Fruit fly (Drosophila melanogaster) whole organism, pupa: Measurements from ENCODE around the gene natalisin.

ENCODE experiments used
- CG15710 ChIP-seq: fragments of 200-800 bp; sonication (Bioruptor generic); optimal IDR thresholded peaks from 2 replicates; lab custom pipeline; 2018; ENCODE audit warnings: missing biosample characterization, mild to moderate bottlenecking, missing genetic modification characterization, moderate library complexity
- CG34367 ChIP-seq: fragments of 200-800 bp; sonication (Bioruptor generic); optimal IDR thresholded peaks from 2 replicates; lab custom pipeline; 2018; ENCODE audit warnings: missing biosample characterization, mild to moderate bottlenecking, missing genetic modification characterization
- CG4496 ChIP-seq: fragments of 200-800 bp; sonication (Bioruptor generic); IDR thresholded peaks from 3 replicates; pipeline ENCODE4 v1.3.6; 2022; ENCODE audit warnings: missing biosample characterization, missing genetic modification characterization
- CG9948 ChIP-seq: fragments of 200-800 bp; sonication (Bioruptor generic); optimal IDR thresholded peaks from 2 replicates; lab custom pipeline; 2018; ENCODE audit warnings: missing biosample characterization, mild to moderate bottlenecking, missing genetic modification characterization, moderate library complexity
- Ets98B ChIP-seq: fragments of 200-800 bp; sonication (Bioruptor generic); IDR thresholded peaks from 2 replicates; pipeline ENCODE4 v1.3.6; 2022; ENCODE audit warnings: missing biosample characterization, missing genetic modification characterization
- Snoo ChIP-seq: fragments of 200-800 bp; sonication (Bioruptor generic); optimal IDR thresholded peaks from 3 replicates; lab custom pipeline; 2017; ENCODE audit warnings: missing biosample characterization, mild to moderate bottlenecking, missing genetic modification characterization, inconsistent platforms
- fd96Ca ChIP-seq: fragments of 200-800 bp; sonication (Bioruptor generic); IDR thresholded peaks from 3 replicates; pipeline ENCODE4 v1.3.6; 2022; ENCODE audit warnings: missing biosample characterization, missing genetic modification characterization
- gl ChIP-seq: fragments of 200-800 bp; sonication (Bioruptor generic); optimal IDR thresholded peaks from 2 replicates; lab custom pipeline; 2018; ENCODE audit warnings: missing biosample characterization, mild to moderate bottlenecking, missing genetic modification characterization

- no peak for TF ChIP-seq gl (tag; lab: Kevin White, UChicago)
- no peak for TF ChIP-seq CG9948 (tag; lab: Kevin White, UChicago)
- TF ChIP-seq CG15710 (tag; lab: Kevin White, UChicago): no peak
- no peak for TF ChIP-seq CG34367 (tag; lab: Kevin White, UChicago)
- TF ChIP-seq Snoo (tag; lab: Kevin White, UChicago): no peak
- TF ChIP-seq CG4496 (GFP tag; lab: Robert Waterston, UW): no peak
- no peak for TF ChIP-seq fd96Ca
- TF ChIP-seq Ets98B (GFP tag; lab: Robert Waterston, UW): no peak
These were observed 38.6 kb downstream of the natalisin start for dm6 chr3R:14456995-14457394.
